Worm (Caenorhabditis elegans): ENCODE measurements around the gene srx-120.

The srx-120 gene

DNA sequence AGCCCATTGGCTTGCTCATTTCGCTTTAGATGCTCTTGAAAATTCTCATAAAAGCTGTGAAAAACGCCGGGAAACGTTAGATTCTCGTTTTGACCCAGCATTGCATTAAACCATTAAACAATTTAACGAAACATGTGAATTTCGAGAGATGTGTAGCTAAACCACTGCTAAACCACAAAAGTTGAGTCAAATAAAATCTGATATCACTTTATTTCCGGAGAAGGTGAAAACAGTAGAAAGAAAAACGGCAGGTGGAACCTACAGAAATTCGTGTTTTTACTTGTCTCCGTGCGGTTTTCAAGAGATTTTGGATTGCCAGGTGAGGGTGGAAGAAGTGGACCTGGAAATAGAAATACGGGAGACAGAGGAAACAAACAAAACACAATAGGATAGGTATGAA is 13.5 kb downstream of the srx-120 start, which contains the start of gene F49C5.9:
TSS of gene F49C5.9 (minus strand) at position 101 of the 400 bp plus-strand sequence.
- TF ChIP-seq nhr-10 (tag; optimal IDR thresholded peaks at IDR 0.05), result no peak

DNA sequence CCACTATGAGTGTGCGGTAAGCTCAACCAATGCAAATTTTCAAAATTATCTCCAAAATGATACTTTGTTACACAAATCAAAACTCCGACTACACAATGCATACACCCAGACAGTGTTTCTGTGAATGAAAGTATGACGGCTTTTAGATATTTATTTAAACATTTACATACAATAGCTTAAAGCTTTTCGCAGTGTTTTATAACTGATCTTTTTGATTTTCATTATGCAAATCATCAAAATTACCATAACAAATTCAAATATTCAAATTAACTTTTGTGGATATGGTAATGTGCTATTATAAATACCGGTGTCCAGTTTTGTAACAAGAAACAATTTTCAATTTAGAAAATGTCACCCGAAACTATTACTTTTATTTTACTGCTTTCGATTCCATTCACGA is 15.4 kb downstream of the srx-120 start, which contains the start of the genes F49C5.5 and F49C5.10:
TSS of gene F49C5.5 (minus strand) at position 101 of the 400 bp plus-strand sequence.
TSS of gene F49C5.10 (plus strand) at position 344 of the 400 bp plus-strand sequence.
- TF ChIP-seq ztf-11 (tag; optimal IDR thresholded peaks at IDR 0.05) (no peak), F10B5.3 (tag; optimal IDR thresholded peaks at IDR 0.05) (no peak), dpl-1 (GFP tag; optimal IDR thresholded peaks at IDR 0.05) (no peak), ceh-28 (tag; optimal IDR thresholded peaks at IDR 0.05) (no peak), F26F4.8 (GFP tag; conservative IDR thresholded peaks at IDR 0.05) (no peak), tra-1 (GFP tag; IDR thresholded peaks at IDR 0.05) (no peak), zfp-3 (GFP tag; conservative IDR thresholded peaks at IDR 0.05) (no peak), daf-12 (tag; optimal IDR thresholded peaks at IDR 0.05) (no peak)

DNA sequence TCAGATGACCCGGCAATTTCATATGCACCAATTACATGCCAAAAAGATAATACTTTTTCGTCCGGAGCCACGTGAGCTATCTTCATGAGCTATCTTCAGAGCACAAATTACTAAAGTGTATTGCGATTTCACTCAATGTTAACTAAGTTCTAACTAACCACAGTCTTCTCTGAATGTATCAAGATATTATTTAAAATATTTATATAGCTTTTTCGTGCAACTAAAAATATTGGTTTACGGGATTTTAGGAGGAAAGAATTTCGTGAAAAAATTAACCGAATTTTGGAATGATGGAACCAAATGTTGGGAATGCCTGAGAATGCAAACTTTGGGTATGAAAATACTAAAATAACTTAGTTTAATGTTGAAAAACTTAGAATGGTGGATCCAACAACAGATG is 16.5 kb downstream of the srx-120 start, which contains the start of gene F49C5.16:
TSS of gene F49C5.16 (plus strand) at position 301 of the 400 bp plus-strand sequence.
- TF ChIP-seq tra-1 (GFP tag; IDR thresholded peaks at IDR 0.05) (no peak), egl-43 (GFP tag; IDR thresholded peaks at IDR 0.05) (no peak), nhr-76 (tag; optimal IDR thresholded peaks at IDR 0.05) (no peak), nhr-41 (GFP tag; IDR thresholded peaks at IDR 0.05) (no peak), saeg-2 (GFP tag; IDR thresholded peaks at IDR 0.05) (no peak), nhr-111 (GFP tag; optimal IDR thresholded peaks at IDR 0.05) (no peak), cey-2 (tag; optimal IDR thresholded peaks at IDR 0.05; ENCODE audit: borderline replicate concordance, insufficient read depth) (no peak), php-3 (GFP tag; IDR thresholded peaks at IDR 0.05) (no peak), tag-97 (GFP tag; IDR thresholded peaks at IDR 0.05) (no peak), nhr-6 (tag; optimal IDR thresholded peaks at IDR 0.05) (no peak), sdz-12 (GFP tag; optimal IDR thresholded peaks at IDR 0.05) (no peak), mep-1 (tag; optimal IDR thresholded peaks at IDR 0.05) (no peak), ceh-20 (GFP tag; IDR thresholded peaks at IDR 0.05) (no peak), dmd-6 (GFP tag; IDR thresholded peaks at IDR 0.05) (no peak), rbr-2 (tag; optimal IDR thresholded peaks at IDR 0.05) (no peak), arid-1 (GFP tag; conservative IDR thresholded peaks at IDR 0.05) (no peak), ZK546.5 (tag; optimal IDR thresholded peaks at IDR 0.05) (no peak), nhr-237 (tag; optimal IDR thresholded peaks at IDR 0.05) (no peak)

DNA sequence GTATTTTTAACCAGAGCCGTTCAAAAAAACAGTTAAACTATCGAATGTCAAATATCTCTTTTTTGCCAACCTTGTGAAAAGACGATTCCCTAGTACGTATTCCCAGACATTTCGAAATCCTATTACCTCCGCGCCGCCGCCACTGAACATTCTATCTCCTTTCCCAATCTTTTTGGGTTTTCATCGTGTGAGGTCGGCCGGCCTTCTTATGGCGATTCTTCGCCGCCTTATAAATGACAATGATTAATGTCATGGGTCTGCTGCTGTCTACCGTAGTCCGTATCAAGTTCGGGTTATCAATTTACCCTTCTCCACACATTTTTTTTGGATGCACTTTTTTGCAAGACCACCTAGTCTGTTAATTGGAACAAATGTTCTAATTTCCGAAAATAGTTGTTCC is 18.6 kb downstream of the srx-120 start:
- TF ChIP-seq ceh-44 (GFP tag; IDR thresholded peaks at IDR 0.05) (no peak), nhr-111 (GFP tag; optimal IDR thresholded peaks at IDR 0.05) (no peak), jun-1 (tag; optimal IDR thresholded peaks at IDR 0.05) (no peak), lin-1 (GFP tag; IDR thresholded peaks at IDR 0.05) (no peak), cey-2 (tag; optimal IDR thresholded peaks at IDR 0.05; ENCODE audit: borderline replicate concordance, insufficient read depth) (peak; percentile 16), dmd-9 (GFP tag; IDR thresholded peaks at IDR 0.05) (no peak), ctbp-1 (GFP tag; IDR thresholded peaks at IDR 0.05) (no peak), saeg-2 (GFP tag; IDR thresholded peaks at IDR 0.05) (no peak), dmd-8 (GFP tag; IDR thresholded peaks at IDR 0.05) (no peak), nhr-76 (tag; optimal IDR thresholded peaks at IDR 0.05) (no peak), vab-7 (GFP tag; IDR thresholded peaks at IDR 0.05) (no peak), spr-1 (tag; optimal IDR thresholded peaks at IDR 0.05) (no peak), unc-62 (GFP tag; optimal IDR thresholded peaks at IDR 0.05 in 1 of 2) (peak in 1 of 2 experiments; percentile 80), unc-62 (tag; optimal IDR thresholded peaks at IDR 0.05) (no peak), nhr-28 (tag; optimal IDR thresholded peaks at IDR 0.05) (peak; percentile 47), snpc-1.2 (GFP tag; IDR thresholded peaks at IDR 0.05) (no peak), aha-1 (tag) (peak; percentile 78), nhr-10 (tag; optimal IDR thresholded peaks at IDR 0.05) (no peak), fos-1 (tag; optimal IDR thresholded peaks at IDR 0.05) (no peak), hlh-30 (tag; optimal IDR thresholded peaks at IDR 0.05; ENCODE audit: insufficient read depth) (no peak), T20F7.1 (GFP tag; optimal IDR thresholded peaks at IDR 0.05) (no peak), attf-4 (tag; optimal IDR thresholded peaks at IDR 0.05) (no peak), tra-1 (GFP tag; IDR thresholded peaks at IDR 0.05) (0 out of 2 replicates have a peak, but pooled peaks have one; percentile 24), daf-12 (tag; optimal IDR thresholded peaks at IDR 0.05) (no peak)

All from whole organism, L4 larva.